Worm (Caenorhabditis elegans) whole organism, early embryonic: Measurements from ENCODE around the gene F26G1.9.

Experiments used
- B0310.2 ChIP-seq: sonication (generic microtip); optimal IDR thresholded peaks from 2 replicates; lab custom pipeline; 2016; ENCODE audit warnings: mild to moderate bottlenecking, missing genetic modification characterization, missing compliant biosample characterization
- F13C5.2 ChIP-seq: sonication (generic microtip); optimal IDR thresholded peaks from 2 replicates; lab custom pipeline; 2017; ENCODE audit warnings: mild to moderate bottlenecking, missing genetic modification characterization, inconsistent platforms, missing compliant biosample characterization
- aly-1 ChIP-seq: sonication (generic microtip); optimal IDR thresholded peaks from 2 replicates; lab custom pipeline; 2016; ENCODE audit warnings: missing genetic modification characterization, missing compliant biosample characterization
- ama-1 ChIP-seq: fragments of 150-350 bp; optimal IDR thresholded peaks from 2 replicates; lab custom pipeline; 2014
- ceh-13 ChIP-seq: fragments of 200-800 bp; sonication (Bioruptor generic); optimal IDR thresholded peaks from 2 replicates; lab custom pipeline; 2018; ENCODE audit warnings: mild to moderate bottlenecking, missing genetic modification characterization, missing compliant biosample characterization
- flt-1 ChIP-seq: fragments of 200-800 bp; sonication (Bioruptor generic); IDR thresholded peaks from 2 replicates; pipeline ENCODE4 v1.3.6; 2022; ENCODE audit warnings: missing genetic modification characterization, missing compliant biosample characterization
- hmbx-1 ChIP-seq: sonication (generic microtip); optimal IDR thresholded peaks from 2 replicates; lab custom pipeline; 2016; ENCODE audit warnings: mild to moderate bottlenecking, missing genetic modification characterization, missing compliant biosample characterization
- hmg-4 ChIP-seq: fragments of 200-800 bp; sonication (Bioruptor generic); optimal IDR thresholded peaks from 2 replicates; lab custom pipeline; 2018; ENCODE audit warnings: mild to moderate bottlenecking, missing genetic modification characterization, missing compliant biosample characterization
- scrt-1 ChIP-seq: fragments of 200-800 bp; sonication (Bioruptor generic); IDR thresholded peaks from 2 replicates; pipeline ENCODE4 v1.3.6; 2022; ENCODE audit warnings: missing genetic modification characterization, missing compliant biosample characterization
- sea-1 ChIP-seq: fragments of 200-800 bp; sonication (Bioruptor generic); conservative IDR thresholded peaks from 2 replicates; pipeline ENCODE4 v1.3.6; 2022; ENCODE audit warnings: missing genetic modification characterization, missing compliant biosample characterization
- tbx-11 ChIP-seq: fragments of 200-800 bp; sonication (Bioruptor generic); IDR thresholded peaks from 2 replicates; pipeline ENCODE4 v1.3.6; 2022; ENCODE audit warnings: missing genetic modification characterization, missing compliant biosample characterization
- tra-4 ChIP-seq: sonication (generic microtip); optimal IDR thresholded peaks from 2 replicates; lab custom pipeline; 2017; ENCODE audit warnings: missing genetic modification characterization, missing compliant biosample characterization

ce11 chrII:4771282-4771681 lies 2.5 kb downstream of the F26G1.9 start, which contains the start of gene F26G1.5:
- no peak for TF ChIP-seq F13C5.2 (tag; lab: Kevin White, UChicago)
- TF ChIP-seq tbx-11 (GFP tag; lab: Robert Waterston, UW) = no peak
- TF ChIP-seq ama-1 (lab: Kevin White, UChicago) = no peak
- no peak for TF ChIP-seq hmg-4 (GFP tag; lab: Kevin White, UChicago)
- no peak for TF ChIP-seq hmbx-1 (tag; lab: Kevin White, UChicago)
- no peak for TF ChIP-seq sea-1 (GFP tag; lab: Robert Waterston, UW)
- TF ChIP-seq flt-1 (GFP tag; lab: Robert Waterston, UW) = no peak
- no peak for TF ChIP-seq ceh-13 (GFP tag; lab: Kevin White, UChicago)
- no peak for TF ChIP-seq aly-1 (tag; lab: Kevin White, UChicago)
- TF ChIP-seq tra-4 (tag; lab: Kevin White, UChicago) = no peak
- no peak for TF ChIP-seq scrt-1 (GFP tag; lab: Robert Waterston, UW)
- TF ChIP-seq B0310.2 = no peak
